Fruit fly (Drosophila melanogaster) whole organism, embryonic: ENCODE measurements around the gene pnr.

Experiments used
- B-H1 ChIP-seq: fragments of 200-800 bp; sonication (Bioruptor generic); IDR thresholded peaks from 3 replicates; pipeline ENCODE4 v1.3.6; 2022; ENCODE audit warnings: missing biosample characterization, missing genetic modification characterization
- Blimp-1 ChIP-seq: fragments of 200-800 bp; sonication (Bioruptor generic); optimal IDR thresholded peaks from 3 replicates; lab custom pipeline; 2018; ENCODE audit warnings: missing biosample characterization, missing genetic modification characterization, mild to moderate bottlenecking, moderate library complexity, missing genetic modification reagents
- CG1024 ChIP-seq: fragments of 200-800 bp; sonication (Bioruptor generic); IDR thresholded peaks from 2 replicates; pipeline ENCODE4 v1.3.6; 2022; ENCODE audit warnings: missing biosample characterization, missing genetic modification characterization
- CG11398 ChIP-seq: fragments of 200-800 bp; sonication (Bioruptor generic); optimal IDR thresholded peaks from 2 replicates; lab custom pipeline; 2016; ENCODE audit warnings: missing biosample characterization, missing genetic modification characterization
- CG14050 ChIP-seq: fragments of 200-800 bp; sonication (Bioruptor generic); IDR thresholded peaks from 3 replicates; pipeline ENCODE4 v1.3.6; 2022; ENCODE audit warnings: missing biosample characterization, missing genetic modification characterization
- CG14667 ChIP-seq: fragments of 200-800 bp; sonication (Bioruptor generic); IDR thresholded peaks from 2 replicates; pipeline ENCODE4 v1.3.6; 2022; ENCODE audit warnings: missing biosample characterization, missing genetic modification characterization
- CG17186 ChIP-seq: fragments of 200-800 bp; sonication (Bioruptor generic); optimal IDR thresholded peaks from 3 replicates; lab custom pipeline; 2017; ENCODE audit warnings: missing biosample characterization, missing genetic modification reagents, missing genetic modification characterization
- CG17328 ChIP-seq: fragments of 200-800 bp; sonication (Bioruptor generic); IDR thresholded peaks from 2 replicates; pipeline ENCODE4 v1.3.6; 2022; ENCODE audit warnings: missing biosample characterization, missing genetic modification characterization
- CG1832 ChIP-seq: fragments of 200-800 bp; sonication (Bioruptor generic); optimal IDR thresholded peaks from 2 replicates; lab custom pipeline; 2017; ENCODE audit warnings: missing biosample characterization, mild to moderate bottlenecking, missing genetic modification characterization, inconsistent platforms
- CG2116 ChIP-seq: fragments of 200-800 bp; sonication (Bioruptor generic); optimal IDR thresholded peaks from 3 replicates; lab custom pipeline; 2018; ENCODE audit warnings: missing biosample characterization, mild to moderate bottlenecking, missing genetic modification characterization
- CG30020 ChIP-seq: fragments of 200-800 bp; optimal IDR thresholded peaks from 2 replicates; lab custom pipeline; 2019; ENCODE audit warnings: missing biosample characterization, mild to moderate bottlenecking, missing genetic modification characterization, moderate library complexity
- CG43689 ChIP-seq: fragments of 200-800 bp; sonication (Bioruptor generic); IDR thresholded peaks from 2 replicates; pipeline ENCODE4 v1.3.6; 2022; ENCODE audit warnings: missing biosample characterization, missing genetic modification characterization
- CG4820 ChIP-seq: fragments of 200-800 bp; sonication (Bioruptor generic); optimal IDR thresholded peaks from 3 replicates; lab custom pipeline; 2016; ENCODE audit warnings: missing biosample characterization, missing genetic modification characterization
- CG6175 ChIP-seq: fragments of 200-800 bp; sonication (Bioruptor generic); IDR thresholded peaks from 3 replicates; pipeline ENCODE4 v1.3.6; 2022; ENCODE audit warnings: missing biosample characterization, missing genetic modification characterization
- CG6683 ChIP-seq: fragments of 200-800 bp; sonication (Bioruptor generic); optimal IDR thresholded peaks from 2 replicates; lab custom pipeline; 2017; ENCODE audit warnings: missing biosample characterization, mild to moderate bottlenecking, missing genetic modification characterization, missing genetic modification reagents
- CG7271 ChIP-seq: fragments of 200-800 bp; sonication (Bioruptor generic); optimal IDR thresholded peaks from 2 replicates; lab custom pipeline; 2018; ENCODE audit warnings: missing biosample characterization, mild to moderate bottlenecking, missing genetic modification characterization, moderate library complexity
- CG7556 ChIP-seq: fragments of 200-800 bp; sonication (Bioruptor generic); optimal IDR thresholded peaks from 2 replicates; lab custom pipeline; 2017; ENCODE audit warnings: missing biosample characterization, mild to moderate bottlenecking, missing genetic modification characterization
- CG7745 ChIP-seq: fragments of 200-800 bp; sonication (Bioruptor generic); optimal IDR thresholded peaks from 2 replicates; lab custom pipeline; 2018; ENCODE audit warnings: missing biosample characterization, mild to moderate bottlenecking, missing genetic modification characterization, moderate library complexity
- CG7839 ChIP-seq: fragments of 200-800 bp; sonication (Bioruptor generic); optimal IDR thresholded peaks from 3 replicates; lab custom pipeline; 2018; ENCODE audit warnings: missing biosample characterization, mild to moderate bottlenecking, missing genetic modification characterization, moderate library complexity
- CG8359 ChIP-seq: fragments of 200-800 bp; sonication (Bioruptor generic); optimal IDR thresholded peaks from 2 replicates; lab custom pipeline; 2017; ENCODE audit warnings: missing biosample characterization, mild to moderate bottlenecking, missing genetic modification characterization, borderline replicate concordance
- CG8478 ChIP-seq: fragments of >200 bp; optimal IDR thresholded peaks from 2 replicates; lab custom pipeline; 2018
- CG9817 ChIP-seq: fragments of 200-800 bp; sonication (Bioruptor generic); optimal IDR thresholded peaks from 2 replicates; lab custom pipeline; 2018; ENCODE audit warnings: missing biosample characterization, mild to moderate bottlenecking, missing genetic modification characterization, moderate library complexity
- E2f2 ChIP-seq: fragments of 200-800 bp; sonication (Bioruptor generic); IDR thresholded peaks from 2 replicates; pipeline ENCODE4 v1.3.6; 2022; ENCODE audit warnings: missing biosample characterization, missing genetic modification characterization
- Hr51 ChIP-seq, 2 experiments: fragments of 200-800 bp; sonication (Bioruptor generic); optimal IDR thresholded peaks; 2 replicates in 1 of 2; 3 replicates in 1 of 2; lab custom pipeline; 2016 to 2018; ENCODE audit warnings: missing biosample characterization in 2 of 2, missing genetic modification characterization in 2 of 2, mild to moderate bottlenecking in 1 of 2, moderate library complexity in 1 of 2
- NC2β ChIP-seq: fragments of 200-800 bp; sonication (Bioruptor generic); optimal IDR thresholded peaks from 2 replicates; lab custom pipeline; 2016; ENCODE audit warnings: missing biosample characterization, missing genetic modification characterization
- NK7.1 ChIP-seq: fragments of 200-800 bp; sonication (Bioruptor generic); optimal IDR thresholded peaks from 3 replicates; lab custom pipeline; 2016; ENCODE audit warnings: missing biosample characterization, missing genetic modification characterization
- Neu2 ChIP-seq: fragments of 200-800 bp; sonication (Bioruptor generic); optimal IDR thresholded peaks from 3 replicates; lab custom pipeline; 2016; ENCODE audit warnings: missing biosample characterization, missing genetic modification characterization, borderline replicate concordance
- Pdp1 ChIP-seq, 2 experiments: fragments of 200-800 bp; sonication (Bioruptor generic); optimal IDR thresholded peaks; 3 replicates each; lab custom pipeline; 2016; ENCODE audit warnings: missing biosample characterization in 2 of 2, missing genetic modification characterization in 2 of 2, mild to moderate bottlenecking in 1 of 2, moderate library complexity in 1 of 2
- Ravus ChIP-seq: fragments of 200-800 bp; sonication (Bioruptor generic); IDR thresholded peaks from 2 replicates; pipeline ENCODE4 v1.3.6; 2022; ENCODE audit warnings: missing biosample characterization, missing genetic modification characterization
- Stat92E ChIP-seq, 3 experiments: fragments of >200 bp in 2 of 3; fragments of 200-800 bp in 1 of 3; sonication (Bioruptor generic) in 1 of 3; optimal IDR thresholded peaks; 2 replicates each; lab custom pipeline; 2017 to 2019; ENCODE audit warnings: missing biosample characterization in 3 of 3, missing genetic modification characterization in 3 of 3, mild to moderate bottlenecking in 1 of 3, moderate library complexity in 1 of 3
- Xrp1 ChIP-seq: fragments of 200-800 bp; sonication (Bioruptor generic); IDR thresholded peaks from 2 replicates; pipeline ENCODE4 v1.3.6; 2022; ENCODE audit warnings: missing biosample characterization, missing genetic modification characterization
- bcd ChIP-seq: fragments of 200-800 bp; sonication (Bioruptor generic); optimal IDR thresholded peaks from 2 replicates; lab custom pipeline; 2017; ENCODE audit warnings: missing biosample characterization, mild to moderate bottlenecking, missing genetic modification characterization
- bsh ChIP-seq, 2 experiments: fragments of 200-800 bp; sonication (Bioruptor generic); optimal IDR thresholded peaks; 2 replicates each; lab custom pipeline; 2017 to 2018; ENCODE audit warnings: mild to moderate bottlenecking in 2 of 2, missing biosample characterization in 2 of 2, missing genetic modification characterization in 2 of 2, moderate library complexity in 1 of 2
- cas ChIP-seq: fragments of 200-800 bp; sonication (Bioruptor generic); IDR thresholded peaks from 2 replicates; pipeline ENCODE4 v1.3.6; 2022; ENCODE audit warnings: missing biosample characterization, missing genetic modification characterization
- dysf ChIP-seq: fragments of 200-800 bp; sonication (Bioruptor generic); IDR thresholded peaks from 3 replicates; pipeline ENCODE4 v1.3.6; 2022; ENCODE audit warnings: missing biosample characterization, missing genetic modification characterization
- eve ChIP-seq, 2 experiments: fragments of >200 bp; optimal IDR thresholded peaks; 2 replicates each; lab custom pipeline; 2017; ENCODE audit warnings: missing biosample characterization in 2 of 2, missing genetic modification characterization in 2 of 2
- gcm2 ChIP-seq: fragments of 200-800 bp; sonication (Bioruptor generic); optimal IDR thresholded peaks from 2 replicates; lab custom pipeline; 2016; ENCODE audit warnings: missing biosample characterization, missing genetic modification characterization
- hth ChIP-seq: fragments of >200 bp; optimal IDR thresholded peaks from 2 replicates; lab custom pipeline; 2017; ENCODE audit warnings: inconsistent platforms
- kah ChIP-seq: fragments of 200-800 bp; sonication (Bioruptor generic); optimal IDR thresholded peaks from 2 replicates; lab custom pipeline; 2018; ENCODE audit warnings: missing biosample characterization, mild to moderate bottlenecking, missing genetic modification characterization
- lab ChIP-seq: fragments of 200-800 bp; sonication (Bioruptor generic); optimal IDR thresholded peaks from 3 replicates; lab custom pipeline; 2017; ENCODE audit warnings: missing biosample characterization, missing genetic modification characterization, mild to moderate bottlenecking, moderate library complexity, missing genetic modification reagents
- lilli ChIP-seq: fragments of 200-800 bp; sonication (Bioruptor generic); optimal IDR thresholded peaks from 3 replicates; lab custom pipeline; 2016; ENCODE audit warnings: missing biosample characterization, missing genetic modification characterization
- mam ChIP-seq: fragments of 200-800 bp; sonication (Bioruptor generic); optimal IDR thresholded peaks from 3 replicates; lab custom pipeline; 2016; ENCODE audit warnings: missing biosample characterization, missing genetic modification characterization
- mld ChIP-seq: fragments of 200-800 bp; sonication (Bioruptor generic); IDR thresholded peaks from 3 replicates; pipeline ENCODE4 v1.3.6; 2022; ENCODE audit warnings: missing biosample characterization, missing genetic modification characterization; ENCODE audit not compliant: partially characterized antibody
- nerfin-1 ChIP-seq: fragments of 200-800 bp; sonication (Bioruptor generic); optimal IDR thresholded peaks from 3 replicates; lab custom pipeline; 2019; ENCODE audit warnings: missing biosample characterization, mild to moderate bottlenecking, missing genetic modification characterization, moderate library complexity
- onecut ChIP-seq: fragments of 200-800 bp; sonication (Bioruptor generic); IDR thresholded peaks from 2 replicates; pipeline ENCODE4 v1.3.6; 2022; ENCODE audit warnings: missing biosample characterization, missing genetic modification characterization
- pfk ChIP-seq: fragments of 200-800 bp; sonication (Bioruptor generic); optimal IDR thresholded peaks from 2 replicates; lab custom pipeline; 2018; ENCODE audit warnings: missing biosample characterization, mild to moderate bottlenecking, missing genetic modification characterization, moderate library complexity
- ranshi ChIP-seq: fragments of 200-800 bp; sonication (Bioruptor generic); IDR thresholded peaks from 2 replicates; pipeline ENCODE4 v1.3.6; 2022; ENCODE audit warnings: missing biosample characterization, missing genetic modification characterization
- repo ChIP-seq: fragments of 200-800 bp; sonication (Bioruptor generic); optimal IDR thresholded peaks from 2 replicates; lab custom pipeline; 2016; ENCODE audit warnings: missing biosample characterization, missing genetic modification characterization
- ro ChIP-seq: fragments of 200-800 bp; sonication (Bioruptor generic); IDR thresholded peaks from 2 replicates; pipeline ENCODE4 v1.3.6; 2022; ENCODE audit warnings: missing biosample characterization, missing genetic modification characterization
- sisA ChIP-seq: fragments of 200-800 bp; sonication (Bioruptor generic); IDR thresholded peaks from 2 replicates; pipeline ENCODE4 v1.3.6; 2022; ENCODE audit warnings: missing biosample characterization, missing genetic modification characterization
- so ChIP-seq: fragments of 200-800 bp; sonication (Bioruptor generic); IDR thresholded peaks from 3 replicates; pipeline ENCODE4 v1.3.6; 2022; ENCODE audit warnings: missing biosample characterization, missing genetic modification characterization

pnr gene

dm6 chr3R:16049369-16049768, 23.5 kb downstream of the pnr start, which contains the start of the genes IKKbeta and CG5013 (continued):
- TF ChIP-seq mld (GFP tag; lab: Robert Waterston, UW), result peak; percentile 69
- no peak for TF ChIP-seq Neu2 (GFP tag; lab: Kevin White, UChicago)
- peak; percentile 76 for TF ChIP-seq nerfin-1 (tag; lab: Kevin White, UChicago)
- peak; percentile 8 for TF ChIP-seq NK7.1
- peak; percentile 31 for TF ChIP-seq bcd (GFP tag; lab: Kevin White, UChicago)
- TF ChIP-seq CG6683 (GFP tag; lab: Kevin White, UChicago), result no peak
- TF ChIP-seq lab (GFP tag; lab: Kevin White, UChicago), result no peak
- TF ChIP-seq CG14050 (GFP tag; lab: Robert Waterston, UW), result no peak
- no peak for TF ChIP-seq CG17328 (GFP tag; lab: Robert Waterston, UW)
- TF ChIP-seq CG17186 (GFP tag; lab: Kevin White, UChicago), result peak; percentile 25
- no peak for TF ChIP-seq CG1832
- TF ChIP-seq NC2β (GFP tag; lab: Kevin White, UChicago), result peak; percentile 50
- no peak for TF ChIP-seq CG7556 (GFP tag; lab: Kevin White, UChicago)
- no peak for TF ChIP-seq cas (GFP tag; lab: Robert Waterston, UW)
- TF ChIP-seq CG8359 (GFP tag; lab: Kevin White, UChicago), result no peak
- peak; percentile 67 for TF ChIP-seq CG30020 (tag; lab: Kevin White, UChicago)
- no peak for TF ChIP-seq onecut
- peak; percentile 30 for TF ChIP-seq CG8478 (lab: Kevin White, UChicago)
- TF ChIP-seq eve (GFP tag; optimal IDR thresholded peaks at IDR 0.05; lab: Kevin White, UChicago), result no peak
- peak; percentile 21 for TF ChIP-seq CG11398 (GFP tag; lab: Kevin White, UChicago)
- TF ChIP-seq CG6175 (GFP tag; lab: Robert Waterston, UW), result no peak
- no peak for TF ChIP-seq dysf (GFP tag; lab: Robert Waterston, UW)
- TF ChIP-seq sisA (GFP tag; lab: Robert Waterston, UW), result peak; percentile 40; the same call in 1 of the 2 replicates
- TF ChIP-seq so (GFP tag; lab: Robert Waterston, UW), result no peak
- TF ChIP-seq Stat92E (GFP tag; optimal IDR thresholded peaks at IDR 0.05; lab: Kevin White, UChicago), result peak in 1 of 3 experiments; percentile 24
- no peak for TF ChIP-seq hth (lab: Kevin White, UChicago)
- peak; percentile 85 for TF ChIP-seq CG2116
- TF ChIP-seq CG4820, result peak; percentile 39
- no peak for TF ChIP-seq CG7839
- no peak for TF ChIP-seq CG7271 (tag; lab: Kevin White, UChicago)
- TF ChIP-seq ro (GFP tag; lab: Robert Waterston, UW), result no peak
- TF ChIP-seq CG1024 (GFP tag; lab: Robert Waterston, UW), result no peak
- TF ChIP-seq Ravus (GFP tag; lab: Robert Waterston, UW), result no peak
- TF ChIP-seq CG14667 (GFP tag; lab: Robert Waterston, UW), result no peak
- TF ChIP-seq lilli, result peak; percentile 68
- TF ChIP-seq Xrp1 (GFP tag; lab: Robert Waterston, UW), result peak; percentile 41; the same call in 1 of the 2 replicates
- TF ChIP-seq Blimp-1 (GFP tag; lab: Kevin White, UChicago), result no peak
- no peak for TF ChIP-seq gcm2 (GFP tag; lab: Kevin White, UChicago)
- TF ChIP-seq ranshi (GFP tag; lab: Robert Waterston, UW), result peak; percentile 52; the same call in 1 of the 2 replicates
- TF ChIP-seq E2f2, result peak; percentile 30; the same call in 1 of the 2 replicates
- peak in 1 of 2 experiments; percentile 11 for TF ChIP-seq bsh (GFP tag; optimal IDR thresholded peaks at IDR 0.05; lab: Kevin White, UChicago)
- TF ChIP-seq CG9817 (tag; lab: Kevin White, UChicago), result peak; percentile 61
- peak; percentile 83 for TF ChIP-seq kah
- TF ChIP-seq repo (GFP tag; lab: Kevin White, UChicago), result no peak
- TF ChIP-seq Pdp1 (GFP tag; optimal IDR thresholded peaks at IDR 0.05; lab: Kevin White, UChicago), result peak; percentile 47 to 71
- TF ChIP-seq B-H1 (GFP tag; lab: Robert Waterston, UW), result no peak
- peak; percentile 78 for TF ChIP-seq mam (GFP tag; lab: Kevin White, UChicago)
- TF ChIP-seq CG7745 (tag; lab: Kevin White, UChicago), result no peak
- TF ChIP-seq Hr51 (GFP tag; optimal IDR thresholded peaks at IDR 0.05; lab: Kevin White, UChicago), result peak in 1 of 2 experiments; percentile 44
- no peak for TF ChIP-seq pfk (GFP tag; lab: Kevin White, UChicago)
- TF ChIP-seq CG43689, result no peak
